Worm (Caenorhabditis elegans) whole organism, L4 larva: ENCODE measurements around the gene C03B1.6.

Experiments
- T26A8.4 ChIP-seq: fragments of 200-800 bp; sonication (Bioruptor generic); IDR thresholded peaks from 2 replicates; pipeline ENCODE4 v1.3.6; 2022; ENCODE audit warnings: missing genetic modification characterization, missing compliant biosample characterization
- Y75B8A.6 ChIP-seq: fragments of 200-800 bp; sonication (Bioruptor generic); IDR thresholded peaks from 2 replicates; pipeline ENCODE4 v1.3.6; 2022; ENCODE audit warnings: missing genetic modification reagents, missing genetic modification characterization, missing compliant biosample characterization
- ZK546.5 ChIP-seq, 2 experiments: sonication (generic microtip); optimal IDR thresholded peaks; 2 replicates each; lab custom pipeline; 2017; ENCODE audit warnings: missing biosample characterization in 2 of 2, missing genetic modification characterization in 2 of 2
- ama-1 ChIP-seq: fragments of 150-350 bp; optimal IDR thresholded peaks from 2 replicates; lab custom pipeline; 2014; ENCODE audit warnings: inconsistent platforms, mixed read lengths
- ceh-82 ChIP-seq: sonication (generic microtip); optimal IDR thresholded peaks from 2 replicates; lab custom pipeline; 2017; ENCODE audit warnings: missing biosample characterization, missing genetic modification characterization
- duxl-1 ChIP-seq: sonication (generic microtip); optimal IDR thresholded peaks from 2 replicates; lab custom pipeline; 2016; ENCODE audit warnings: mild to moderate bottlenecking, missing genetic modification characterization, moderate library complexity, missing compliant biosample characterization; ENCODE audit not compliant: poor library complexity
- fos-1 ChIP-seq: fragments of 150-350 bp; optimal IDR thresholded peaks from 2 replicates; lab custom pipeline; 2014; ENCODE audit warnings: missing biosample characterization, missing genetic modification characterization
- lim-7 ChIP-seq: fragments of 200-800 bp; sonication (Bioruptor generic); IDR thresholded peaks from 2 replicates; pipeline ENCODE4 v1.3.6; 2022; ENCODE audit warnings: missing genetic modification characterization, missing compliant biosample characterization
- lin-15B ChIP-seq: fragments of 150-350 bp; sonication (generic microtip); optimal IDR thresholded peaks from 3 replicates; lab custom pipeline; 2014; ENCODE audit warnings: missing biosample characterization, missing genetic modification characterization
- madf-9 ChIP-seq: fragments of 200-800 bp; sonication (Bioruptor generic); conservative IDR thresholded peaks from 2 replicates; pipeline ENCODE4 v1.3.6; 2022; ENCODE audit warnings: missing genetic modification reagents, missing genetic modification characterization, missing compliant biosample characterization
- mdt-29 ChIP-seq: fragments of 200-800 bp; sonication (Bioruptor generic); IDR thresholded peaks from 2 replicates; pipeline ENCODE4 v1.3.6; 2022; ENCODE audit warnings: missing genetic modification reagents, missing genetic modification characterization, missing compliant biosample characterization
- nhr-11 ChIP-seq: fragments of 150-350 bp; optimal IDR thresholded peaks from 2 replicates; lab custom pipeline; 2014; ENCODE audit warnings: missing biosample characterization, missing genetic modification characterization
- nhr-76 ChIP-seq: fragments of 150-350 bp; optimal IDR thresholded peaks from 2 replicates; lab custom pipeline; 2014; ENCODE audit warnings: missing biosample characterization, missing genetic modification characterization
- snpc-4 ChIP-seq: fragments of 150-350 bp; optimal IDR thresholded peaks from 2 replicates; lab custom pipeline; 2014; ENCODE audit warnings: missing biosample characterization, missing genetic modification characterization

- TF ChIP-seq nhr-76 (tag; lab: Kevin White, UChicago) (no peak), T26A8.4 (GFP tag; lab: Robert Waterston, UW) (no peak), ceh-82 (no peak), lin-15B (tag; lab: Kevin White, UChicago) (no peak), lim-7 (GFP tag; lab: Robert Waterston, UW) (no peak), fos-1 (tag; lab: Kevin White, UChicago) (no peak), mdt-29 (no peak), ama-1 (no peak), nhr-11 (tag; lab: Kevin White, UChicago) (no peak), Y75B8A.6 (GFP tag; lab: Robert Waterston, UW) (no peak), duxl-1 (tag; lab: Kevin White, UChicago) (no peak), ZK546.5 (tag; optimal IDR thresholded peaks at IDR 0.05; lab: Kevin White, UChicago) (no peak), madf-9 (GFP tag; lab: Robert Waterston, UW) (no peak), snpc-4 (tag; lab: Kevin White, UChicago) (no peak)
Observed at ce11 chrX:6382930-6383329, 32.8 kb downstream of the C03B1.6 start.
